Fruit fly (Drosophila melanogaster): ENCODE results near the gene Vps15.

Gene Vps15

DNA sequence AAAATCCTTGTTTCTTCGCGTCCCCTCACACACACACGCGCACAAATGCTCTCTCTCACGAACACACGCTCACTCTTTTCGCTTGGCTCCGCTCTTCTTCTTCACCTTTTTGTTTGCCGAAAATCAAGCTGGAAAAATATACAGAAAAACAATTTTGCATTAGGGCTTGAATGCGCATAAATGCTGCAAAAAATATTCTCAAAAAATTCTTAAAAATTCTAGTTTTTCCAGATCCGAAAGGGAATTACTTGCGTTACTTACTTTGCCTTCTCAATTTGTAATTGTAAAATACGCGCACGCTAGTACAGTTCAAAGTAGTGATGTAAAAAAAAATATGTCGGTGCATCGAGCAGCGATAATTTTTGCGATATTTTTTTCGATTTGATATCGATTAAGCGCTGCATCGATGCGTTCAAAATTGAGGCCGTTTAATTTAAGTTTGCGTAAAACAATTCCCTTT lies 5.7 kb downstream of the Vps15 start (continued):
- TF ChIP-seq CG5953 (GFP tag; IDR thresholded peaks at IDR 0.05) (no peak), Meics (GFP tag; optimal IDR thresholded peaks at IDR 0.05) (no peak), gcm (GFP tag; optimal IDR thresholded peaks at IDR 0.05) (peak; percentile 29), corto (GFP tag; optimal IDR thresholded peaks at IDR 0.05) (no peak), CG4404 (GFP tag; IDR thresholded peaks at IDR 0.05) (no peak), Nf-YC (tag; optimal IDR thresholded peaks at IDR 0.05) (peak; percentile 27), fd64A (GFP tag; optimal IDR thresholded peaks at IDR 0.05) (no peak), Dll (GFP tag; IDR thresholded peaks at IDR 0.05; ENCODE audit: partially characterized antibody) (peak; percentile 86), Doc2 (GFP tag; IDR thresholded peaks at IDR 0.05) (no peak), CG8281 (tag; optimal IDR thresholded peaks at IDR 0.05) (no peak), CG11723 (GFP tag; optimal IDR thresholded peaks at IDR 0.05) (peak; percentile 21), p53 (GFP tag; optimal IDR thresholded peaks at IDR 0.05) (no peak), NC2β (GFP tag; optimal IDR thresholded peaks at IDR 0.05) (no peak), CG12659 (GFP tag; optimal IDR thresholded peaks at IDR 0.05) (peak; percentile 54), CG1602 (GFP tag; optimal IDR thresholded peaks at IDR 0.05) (no peak), CG8388 (GFP tag; optimal IDR thresholded peaks at IDR 0.05) (no peak), Dip2 (GFP tag; IDR thresholded peaks at IDR 0.05) (no peak), CG30431 (GFP tag; optimal IDR thresholded peaks at IDR 0.05) (no peak), CG30403 (GFP tag; optimal IDR thresholded peaks at IDR 0.05) (peak; percentile 13), tna (GFP tag; IDR thresholded peaks at IDR 0.05; ENCODE audit: partially characterized antibody) (peak; percentile 76), lilli (GFP tag; optimal IDR thresholded peaks at IDR 0.05) (peak; percentile 2), vvl (GFP tag; IDR thresholded peaks at IDR 0.05) (no peak), HLH3B (GFP tag; IDR thresholded peaks at IDR 0.05) (no peak), nmo (GFP tag; optimal IDR thresholded peaks at IDR 0.05) (peak; percentile 36), dm (GFP tag; optimal IDR thresholded peaks at IDR 0.05) (peak; percentile 49), salm (tag; optimal IDR thresholded peaks at IDR 0.05) (no peak), sug (tag; optimal IDR thresholded peaks at IDR 0.05) (peak; percentile 31), CG15073 (GFP tag; optimal IDR thresholded peaks at IDR 0.05) (no peak), MTF-1 (GFP tag; optimal IDR thresholded peaks at IDR 0.05; ENCODE audit: borderline replicate concordance) (no peak), CG12219 (GFP tag; optimal IDR thresholded peaks at IDR 0.05) (no peak), Hr3 (GFP tag; optimal IDR thresholded peaks at IDR 0.05) (no peak), CG13624 (GFP tag; optimal IDR thresholded peaks at IDR 0.05) (peak; percentile 15), ATbp (GFP tag; optimal IDR thresholded peaks at IDR 0.05) (no peak), amos (GFP tag; IDR thresholded peaks at IDR 0.05; ENCODE audit: partially characterized antibody) (peak; percentile 79), TFAM (GFP tag; optimal IDR thresholded peaks at IDR 0.05) (no peak), Ets65A (GFP tag) (no peak), CG2129 (GFP tag; IDR thresholded peaks at IDR 0.05; ENCODE audit: partially characterized antibody) (peak; percentile 66), vnd (GFP tag; IDR thresholded peaks at IDR 0.05; ENCODE audit: partially characterized antibody) (peak; percentile 67; the same call in 2 of the 3 replicates), Ets97D (GFP tag; optimal IDR thresholded peaks at IDR 0.05) (peak; percentile 55), CG13296 (GFP tag; optimal IDR thresholded peaks at IDR 0.05) (no peak), Oli (tag; optimal IDR thresholded peaks at IDR 0.05) (no peak), sens-2 (GFP tag; IDR thresholded peaks at IDR 0.05) (no peak), CG17359 (tag; optimal IDR thresholded peaks at IDR 0.05) (no peak), otp (GFP tag; IDR thresholded peaks at IDR 0.05) (no peak), Atf6 (GFP tag; IDR thresholded peaks at IDR 0.05) (0 out of 2 replicates have a peak, but pooled peaks have one; percentile 1), dpn (GFP tag; optimal IDR thresholded peaks at IDR 0.05) (peak in 1 of 2 experiments; percentile 6), zen2 (GFP tag; IDR thresholded peaks at IDR 0.05; ENCODE audit: partially characterized antibody) (peak; percentile 78; the same call in 2 of the 3 replicates), CG16779 (GFP tag; IDR thresholded peaks at IDR 0.05) (no peak), NK7.1 (GFP tag; optimal IDR thresholded peaks at IDR 0.05) (no peak), CG18764 (GFP tag; optimal IDR thresholded peaks at IDR 0.05) (no peak), cg (GFP tag; optimal IDR thresholded peaks at IDR 0.05) (peak; percentile 93)

Measured in whole organism, embryonic.